Worm (Caenorhabditis elegans) whole organism, early embryonic: ENCODE results near the gene C45H4.18.

Experiments used
- B0310.2 ChIP-seq: sonication (generic microtip); optimal IDR thresholded peaks from 2 replicates; lab custom pipeline; 2016; ENCODE audit warnings: mild to moderate bottlenecking, missing genetic modification characterization, missing compliant biosample characterization
- F13C5.2 ChIP-seq: sonication (generic microtip); optimal IDR thresholded peaks from 2 replicates; lab custom pipeline; 2017; ENCODE audit warnings: mild to moderate bottlenecking, missing genetic modification characterization, inconsistent platforms, missing compliant biosample characterization
- aly-1 ChIP-seq: sonication (generic microtip); optimal IDR thresholded peaks from 2 replicates; lab custom pipeline; 2016; ENCODE audit warnings: missing genetic modification characterization, missing compliant biosample characterization
- ama-1 ChIP-seq: fragments of 150-350 bp; optimal IDR thresholded peaks from 2 replicates; lab custom pipeline; 2014
- ceh-13 ChIP-seq: fragments of 200-800 bp; sonication (Bioruptor generic); optimal IDR thresholded peaks from 2 replicates; lab custom pipeline; 2018; ENCODE audit warnings: mild to moderate bottlenecking, missing genetic modification characterization, missing compliant biosample characterization
- ceh-36 ChIP-seq: sonication (generic microtip); optimal IDR thresholded peaks from 2 replicates; lab custom pipeline; 2016; ENCODE audit warnings: missing genetic modification characterization, inconsistent platforms, missing compliant biosample characterization
- ets-7 ChIP-seq: sonication (generic microtip); optimal IDR thresholded peaks from 2 replicates; lab custom pipeline; 2016; ENCODE audit warnings: missing genotype, missing genetic modification characterization, missing compliant biosample characterization
- flt-1 ChIP-seq: fragments of 200-800 bp; sonication (Bioruptor generic); IDR thresholded peaks from 2 replicates; pipeline ENCODE4 v1.3.6; 2022; ENCODE audit warnings: missing genetic modification characterization, missing compliant biosample characterization
- hmbx-1 ChIP-seq: sonication (generic microtip); optimal IDR thresholded peaks from 2 replicates; lab custom pipeline; 2016; ENCODE audit warnings: mild to moderate bottlenecking, missing genetic modification characterization, missing compliant biosample characterization
- hmg-4 ChIP-seq: fragments of 200-800 bp; sonication (Bioruptor generic); optimal IDR thresholded peaks from 2 replicates; lab custom pipeline; 2018; ENCODE audit warnings: mild to moderate bottlenecking, missing genetic modification characterization, missing compliant biosample characterization
- hnd-1 ChIP-seq: sonication (generic microtip); optimal IDR thresholded peaks from 2 replicates; lab custom pipeline; 2016; ENCODE audit warnings: missing genetic modification characterization, missing compliant biosample characterization
- pes-1 ChIP-seq: fragments of 200-800 bp; sonication (Bioruptor generic); IDR thresholded peaks from 2 replicates; pipeline ENCODE4 v1.3.6; 2022; ENCODE audit warnings: missing genetic modification reagents, missing genetic modification characterization, missing compliant biosample characterization
- scrt-1 ChIP-seq: fragments of 200-800 bp; sonication (Bioruptor generic); IDR thresholded peaks from 2 replicates; pipeline ENCODE4 v1.3.6; 2022; ENCODE audit warnings: missing genetic modification characterization, missing compliant biosample characterization
- sea-1 ChIP-seq: fragments of 200-800 bp; sonication (Bioruptor generic); conservative IDR thresholded peaks from 2 replicates; pipeline ENCODE4 v1.3.6; 2022; ENCODE audit warnings: missing genetic modification characterization, missing compliant biosample characterization
- tbx-11 ChIP-seq: fragments of 200-800 bp; sonication (Bioruptor generic); IDR thresholded peaks from 2 replicates; pipeline ENCODE4 v1.3.6; 2022; ENCODE audit warnings: missing genetic modification characterization, missing compliant biosample characterization
- tbx-37 ChIP-seq: fragments of 200-800 bp; sonication (Bioruptor generic); conservative IDR thresholded peaks from 2 replicates; pipeline ENCODE4 v1.3.6; 2022; ENCODE audit warnings: missing genetic modification reagents, missing genetic modification characterization, missing compliant biosample characterization
- tra-4 ChIP-seq: sonication (generic microtip); optimal IDR thresholded peaks from 2 replicates; lab custom pipeline; 2017; ENCODE audit warnings: missing genetic modification characterization, missing compliant biosample characterization

C45H4.18 gene

ce11 chrV:2155232-2155631 lies 20.1 kb upstream of the C45H4.18 start, which contains the start of gene srbc-21:
Gene srbc-21, plus strand, starts transcription at chrV:2155532.
- TF ChIP-seq hnd-1 (tag; lab: Kevin White, UChicago) (no peak), flt-1 (GFP tag; lab: Robert Waterston, UW) (no peak), tbx-11 (GFP tag; lab: Robert Waterston, UW) (no peak), hmbx-1 (no peak), F13C5.2 (tag; lab: Kevin White, UChicago) (no peak), ama-1 (lab: Kevin White, UChicago) (no peak), B0310.2 (tag; lab: Kevin White, UChicago) (no peak), hmg-4 (no peak), ceh-36 (tag; lab: Kevin White, UChicago) (no peak), ceh-13 (GFP tag; lab: Kevin White, UChicago) (no peak), tbx-37 (GFP tag; lab: Robert Waterston, UW) (no peak), tra-4 (no peak)

ce11 chrV:2156830-2157229 lies 18.5 kb upstream of the C45H4.18 start, which contains the start of gene srbc-22:
Gene srbc-22, plus strand, starts transcription at chrV:2157130.
- TF ChIP-seq hmbx-1 (no peak), ceh-36 (tag; lab: Kevin White, UChicago) (no peak), hnd-1 (tag; lab: Kevin White, UChicago) (no peak), hmg-4 (no peak), aly-1 (tag; lab: Kevin White, UChicago) (no peak), sea-1 (GFP tag; lab: Robert Waterston, UW) (no peak), tbx-37 (GFP tag; lab: Robert Waterston, UW) (no peak)

ce11 chrV:2159331-2159730 lies 16.0 kb upstream of the C45H4.18 start, which contains the start of gene C45H4.14:
Gene C45H4.14, minus strand, starts transcription at chrV:2159431.
- no peak for TF ChIP-seq sea-1 (GFP tag; lab: Robert Waterston, UW)
- TF ChIP-seq ceh-13 (GFP tag; lab: Kevin White, UChicago): no peak
- no peak for TF ChIP-seq tra-4
- no peak for TF ChIP-seq flt-1 (GFP tag; lab: Robert Waterston, UW)
- no peak for TF ChIP-seq pes-1 (GFP tag; lab: Robert Waterston, UW)
- no peak for TF ChIP-seq hmbx-1
- TF ChIP-seq hnd-1 (tag; lab: Kevin White, UChicago): no peak
- TF ChIP-seq ceh-36 (tag; lab: Kevin White, UChicago): no peak
- no peak for TF ChIP-seq scrt-1
- no peak for TF ChIP-seq ama-1 (lab: Kevin White, UChicago)
- TF ChIP-seq B0310.2 (tag; lab: Kevin White, UChicago): no peak
- no peak for TF ChIP-seq F13C5.2 (tag; lab: Kevin White, UChicago)
- no peak for TF ChIP-seq hmg-4
- TF ChIP-seq ets-7: no peak
- no peak for TF ChIP-seq tbx-11 (GFP tag; lab: Robert Waterston, UW)
- no peak for TF ChIP-seq tbx-37 (GFP tag; lab: Robert Waterston, UW)
- TF ChIP-seq aly-1 (tag; lab: Kevin White, UChicago): no peak

- no peak for TF ChIP-seq ama-1 (lab: Kevin White, UChicago)
- no peak for TF ChIP-seq ceh-13 (GFP tag; lab: Kevin White, UChicago)
- no peak for TF ChIP-seq flt-1 (GFP tag; lab: Robert Waterston, UW)
- no peak for TF ChIP-seq ets-7
- TF ChIP-seq hmbx-1: no peak
- TF ChIP-seq hmg-4: no peak
- TF ChIP-seq sea-1 (GFP tag; lab: Robert Waterston, UW): no peak
- no peak for TF ChIP-seq scrt-1
- TF ChIP-seq F13C5.2 (tag; lab: Kevin White, UChicago): no peak
- no peak for TF ChIP-seq ceh-36 (tag; lab: Kevin White, UChicago)
- no peak for TF ChIP-seq tbx-37 (GFP tag; lab: Robert Waterston, UW)
- TF ChIP-seq pes-1 (GFP tag; lab: Robert Waterston, UW): no peak
- TF ChIP-seq tra-4: no peak
- TF ChIP-seq hnd-1 (tag; lab: Kevin White, UChicago): no peak
Measured at ce11 chrV:2163735-2164134, 11.6 kb upstream of the C45H4.18 start, which contains the start of gene str-255. Gene str-255, minus strand, starts transcription at chrV:2163835.

ce11 chrV:2166679-2167078 lies 8.7 kb upstream of the C45H4.18 start, which contains the start of gene srbc-19:
Gene srbc-19, minus strand, starts transcription at chrV:2166779.
- TF ChIP-seq tbx-37 (GFP tag; lab: Robert Waterston, UW) (no peak), ceh-36 (tag; lab: Kevin White, UChicago) (no peak), tra-4 (no peak), B0310.2 (tag; lab: Kevin White, UChicago) (no peak), ets-7 (no peak)

- TF ChIP-seq ama-1 (lab: Kevin White, UChicago) (no peak), flt-1 (GFP tag; lab: Robert Waterston, UW) (no peak), hnd-1 (tag; lab: Kevin White, UChicago) (no peak), ceh-13 (GFP tag; lab: Kevin White, UChicago) (no peak), tra-4 (no peak), ets-7 (no peak), scrt-1 (no peak), sea-1 (GFP tag; lab: Robert Waterston, UW) (no peak), tbx-11 (GFP tag; lab: Robert Waterston, UW) (no peak), tbx-37 (GFP tag; lab: Robert Waterston, UW) (no peak), pes-1 (GFP tag; lab: Robert Waterston, UW) (no peak), hmg-4 (no peak), aly-1 (tag; lab: Kevin White, UChicago) (no peak), F13C5.2 (tag; lab: Kevin White, UChicago) (no peak)
Measured at ce11 chrV:2174465-2174864, 877 bp upstream of the C45H4.18 start.

- no peak for TF ChIP-seq hnd-1 (tag; lab: Kevin White, UChicago)
- no peak for TF ChIP-seq ceh-36 (tag; lab: Kevin White, UChicago)
- no peak for TF ChIP-seq aly-1 (tag; lab: Kevin White, UChicago)
- no peak for TF ChIP-seq ama-1 (lab: Kevin White, UChicago)
- TF ChIP-seq tbx-11 (GFP tag; lab: Robert Waterston, UW): no peak
- TF ChIP-seq B0310.2 (tag; lab: Kevin White, UChicago): no peak
- no peak for TF ChIP-seq hmg-4
- TF ChIP-seq pes-1 (GFP tag; lab: Robert Waterston, UW): no peak
- TF ChIP-seq hmbx-1: no peak
- TF ChIP-seq ets-7: no peak
- TF ChIP-seq tra-4: no peak
- no peak for TF ChIP-seq scrt-1
- TF ChIP-seq sea-1 (GFP tag; lab: Robert Waterston, UW): no peak
- no peak for TF ChIP-seq F13C5.2 (tag; lab: Kevin White, UChicago)
- TF ChIP-seq tbx-37 (GFP tag; lab: Robert Waterston, UW): no peak
Measured at ce11 chrV:2177307-2177764, 2.0 kb downstream of the C45H4.18 start, which contains the start of gene srbc-17. Gene srbc-17, plus strand, starts transcription at chrV:2177714.
